Fruit fly (Drosophila melanogaster) whole organism, embryonic: ENCODE measurements around the gene Atx-1.

Experiments
- Atf-2 ChIP-seq: fragments of 200-800 bp; sonication (Bioruptor generic); optimal IDR thresholded peaks from 2 replicates; lab custom pipeline; 2016; ENCODE audit warnings: missing biosample characterization, missing genetic modification characterization
- B-H1 ChIP-seq: fragments of 200-800 bp; sonication (Bioruptor generic); IDR thresholded peaks from 3 replicates; pipeline ENCODE4 v1.3.6; 2022; ENCODE audit warnings: missing biosample characterization, missing genetic modification characterization
- Bgb ChIP-seq: fragments of 200-800 bp; sonication (Bioruptor generic); IDR thresholded peaks from 2 replicates; pipeline ENCODE4 v1.3.6; 2022; ENCODE audit warnings: missing biosample characterization, missing genetic modification characterization; ENCODE audit not compliant: partially characterized antibody
- CG11723 ChIP-seq: fragments of 200-800 bp; sonication (Bioruptor generic); optimal IDR thresholded peaks from 2 replicates; lab custom pipeline; 2017; ENCODE audit warnings: missing biosample characterization, mild to moderate bottlenecking, missing genetic modification characterization
- CG12219 ChIP-seq: fragments of 200-800 bp; sonication (Bioruptor generic); optimal IDR thresholded peaks from 3 replicates; lab custom pipeline; 2018; ENCODE audit warnings: missing biosample characterization, mild to moderate bottlenecking, missing genetic modification characterization
- CG13287 ChIP-seq: fragments of 200-800 bp; sonication (Bioruptor generic); IDR thresholded peaks from 2 replicates; pipeline ENCODE4 v1.3.6; 2022; ENCODE audit warnings: missing biosample characterization, missing genetic modification characterization; ENCODE audit not compliant: partially characterized antibody
- CG1602 ChIP-seq: fragments of 200-800 bp; sonication (Bioruptor generic); optimal IDR thresholded peaks from 3 replicates; lab custom pipeline; 2016; ENCODE audit warnings: missing biosample characterization, missing genetic modification characterization
- CG17359 ChIP-seq: fragments of 200-800 bp; sonication (Bioruptor generic); optimal IDR thresholded peaks from 3 replicates; lab custom pipeline; 2018; ENCODE audit warnings: missing biosample characterization, mild to moderate bottlenecking, missing genetic modification characterization, moderate library complexity
- CG2116 ChIP-seq: fragments of 200-800 bp; sonication (Bioruptor generic); optimal IDR thresholded peaks from 3 replicates; lab custom pipeline; 2018; ENCODE audit warnings: missing biosample characterization, mild to moderate bottlenecking, missing genetic modification characterization
- CG31224 ChIP-seq: fragments of 200-800 bp; sonication (Bioruptor generic); IDR thresholded peaks from 2 replicates; pipeline ENCODE4 v1.3.6; 2022; ENCODE audit warnings: missing biosample characterization, missing genetic modification characterization
- CG31365 ChIP-seq: fragments of 200-800 bp; sonication (Bioruptor generic); optimal IDR thresholded peaks from 2 replicates; lab custom pipeline; 2018; ENCODE audit warnings: missing biosample characterization, mild to moderate bottlenecking, missing genetic modification characterization
- CG4282 ChIP-seq: fragments of 200-800 bp; sonication (Bioruptor generic); optimal IDR thresholded peaks from 2 replicates; lab custom pipeline; 2016; ENCODE audit warnings: missing biosample characterization, missing genetic modification characterization
- CG7745 ChIP-seq: fragments of 200-800 bp; sonication (Bioruptor generic); optimal IDR thresholded peaks from 2 replicates; lab custom pipeline; 2018; ENCODE audit warnings: missing biosample characterization, mild to moderate bottlenecking, missing genetic modification characterization, moderate library complexity
- CG9797 ChIP-seq: fragments of 200-800 bp; sonication (Bioruptor generic); optimal IDR thresholded peaks from 3 replicates; lab custom pipeline; 2018; ENCODE audit warnings: missing biosample characterization, mild to moderate bottlenecking, missing genetic modification characterization
- CHES-1-like ChIP-seq: fragments of 200-800 bp; sonication (Bioruptor generic); optimal IDR thresholded peaks from 2 replicates; lab custom pipeline; 2016; ENCODE audit warnings: missing biosample characterization, missing genetic modification characterization
- D19B ChIP-seq: fragments of 200-800 bp; sonication (Bioruptor generic); optimal IDR thresholded peaks from 2 replicates; lab custom pipeline; 2017; ENCODE audit warnings: missing biosample characterization, mild to moderate bottlenecking, missing genetic modification characterization
- Dref ChIP-seq: fragments of 200-800 bp; sonication (Bioruptor generic); IDR thresholded peaks from 2 replicates; pipeline ENCODE4 v1.3.6; 2022; ENCODE audit warnings: missing biosample characterization, missing genetic modification characterization
- Fer3 ChIP-seq: fragments of 200-800 bp; sonication (Bioruptor generic); optimal IDR thresholded peaks from 2 replicates; lab custom pipeline; 2018; ENCODE audit warnings: missing biosample characterization, mild to moderate bottlenecking, missing genetic modification characterization, moderate library complexity
- Hey ChIP-seq: fragments of 200-800 bp; sonication (Bioruptor generic); optimal IDR thresholded peaks from 3 replicates; lab custom pipeline; 2018; ENCODE audit warnings: missing biosample characterization, mild to moderate bottlenecking, missing genetic modification characterization
- Kr ChIP-seq: fragments of 200-800 bp; sonication (Bioruptor generic); optimal IDR thresholded peaks from 2 replicates; lab custom pipeline; 2017; ENCODE audit warnings: missing biosample characterization, mild to moderate bottlenecking, missing genetic modification characterization
- MBD-R2 ChIP-seq: fragments of 200-800 bp; sonication (Bioruptor generic); IDR thresholded peaks from 2 replicates; pipeline ENCODE4 v1.3.6; 2022; ENCODE audit warnings: missing biosample characterization, missing genetic modification characterization
- MTF-1 ChIP-seq: fragments of 200-800 bp; sonication (Bioruptor generic); optimal IDR thresholded peaks from 2 replicates; lab custom pipeline; 2018; ENCODE audit warnings: missing biosample characterization, mild to moderate bottlenecking, missing genetic modification characterization, borderline replicate concordance
- NC2α ChIP-seq: fragments of 200-800 bp; sonication (Bioruptor generic); optimal IDR thresholded peaks from 2 replicates; lab custom pipeline; 2016; ENCODE audit warnings: missing biosample characterization, missing genetic modification characterization
- Nf-YB ChIP-seq: fragments of 200-800 bp; sonication (Bioruptor generic); optimal IDR thresholded peaks from 3 replicates; lab custom pipeline; 2019; ENCODE audit warnings: missing biosample characterization, mild to moderate bottlenecking, missing genetic modification characterization, moderate library complexity
- NfI ChIP-seq: fragments of 200-800 bp; sonication (Bioruptor generic); optimal IDR thresholded peaks from 3 replicates; lab custom pipeline; 2018; ENCODE audit warnings: missing biosample characterization, mild to moderate bottlenecking, missing genetic modification characterization, moderate library complexity
- Oli ChIP-seq: fragments of 200-800 bp; sonication (Bioruptor generic); optimal IDR thresholded peaks from 2 replicates; lab custom pipeline; 2018; ENCODE audit warnings: missing biosample characterization, mild to moderate bottlenecking, missing genetic modification characterization, moderate library complexity
- Scr ChIP-seq: fragments of 200-800 bp; sonication (Bioruptor generic); IDR thresholded peaks from 2 replicates; pipeline ENCODE4 v1.3.6; 2022; ENCODE audit warnings: missing biosample characterization, missing genetic modification characterization; ENCODE audit not compliant: partially characterized antibody
- Six4 ChIP-seq: fragments of 200-800 bp; sonication (Bioruptor generic); optimal IDR thresholded peaks from 2 replicates; lab custom pipeline; 2016; ENCODE audit warnings: missing biosample characterization, missing genetic modification characterization
- cas ChIP-seq: fragments of 200-800 bp; sonication (Bioruptor generic); IDR thresholded peaks from 2 replicates; pipeline ENCODE4 v1.3.6; 2022; ENCODE audit warnings: missing biosample characterization, missing genetic modification characterization
- cato ChIP-seq: fragments of 200-800 bp; sonication (Bioruptor generic); optimal IDR thresholded peaks from 2 replicates; lab custom pipeline; 2016; ENCODE audit warnings: missing biosample characterization, missing genetic modification characterization, borderline replicate concordance
- dmrt99B ChIP-seq: fragments of 200-800 bp; sonication (Bioruptor generic); optimal IDR thresholded peaks from 2 replicates; lab custom pipeline; 2018; ENCODE audit warnings: missing biosample characterization, mild to moderate bottlenecking, missing genetic modification characterization, moderate library complexity
- ewg ChIP-seq: fragments of 200-800 bp; sonication (Bioruptor generic); optimal IDR thresholded peaks from 3 replicates; lab custom pipeline; 2017; ENCODE audit warnings: mild to moderate bottlenecking, missing biosample characterization, missing genetic modification reagents, missing genetic modification characterization
- hbn ChIP-seq: fragments of 200-800 bp; sonication (Bioruptor generic); IDR thresholded peaks from 2 replicates; pipeline ENCODE4 v1.3.6; 2022; ENCODE audit warnings: missing biosample characterization, missing genetic modification characterization; ENCODE audit not compliant: partially characterized antibody
- insv ChIP-seq, 2 experiments: fragments of 200-800 bp; sonication (Bioruptor generic); optimal IDR thresholded peaks; 3 replicates each; lab custom pipeline; 2016 to 2018; ENCODE audit warnings: missing biosample characterization in 2 of 2, missing genetic modification characterization in 2 of 2
- lab ChIP-seq: fragments of 200-800 bp; sonication (Bioruptor generic); optimal IDR thresholded peaks from 3 replicates; lab custom pipeline; 2017; ENCODE audit warnings: missing biosample characterization, missing genetic modification characterization, mild to moderate bottlenecking, moderate library complexity, missing genetic modification reagents
- lola ChIP-seq, 3 experiments: fragments of >200 bp in 2 of 3; fragments of 200-800 bp in 1 of 3; sonication (Bioruptor generic) in 1 of 3; optimal IDR thresholded peaks; 2 replicates each; lab custom pipeline; 2017 to 2019; ENCODE audit warnings: missing biosample characterization in 3 of 3, missing genetic modification characterization in 3 of 3, mild to moderate bottlenecking in 1 of 3, moderate library complexity in 1 of 3
- lov ChIP-seq, 2 experiments: fragments of 200-800 bp in 1 of 2; fragments of >200 bp in 1 of 2; sonication (Bioruptor generic) in 1 of 2; IDR thresholded peaks in 1 of 2; optimal IDR thresholded peaks in 1 of 2; 2 replicates in 1 of 2; 3 replicates in 1 of 2; pipeline versions ENCODE4 v1.3.6 to Lab custom; 2017 to 2022; ENCODE audit warnings: missing biosample characterization in 1 of 2, missing genetic modification characterization in 1 of 2
- mam ChIP-seq: fragments of 200-800 bp; sonication (Bioruptor generic); optimal IDR thresholded peaks from 3 replicates; lab custom pipeline; 2016; ENCODE audit warnings: missing biosample characterization, missing genetic modification characterization
- ranshi ChIP-seq: fragments of 200-800 bp; sonication (Bioruptor generic); IDR thresholded peaks from 2 replicates; pipeline ENCODE4 v1.3.6; 2022; ENCODE audit warnings: missing biosample characterization, missing genetic modification characterization
- row ChIP-seq: fragments of 200-800 bp; sonication (Bioruptor generic); IDR thresholded peaks from 3 replicates; pipeline ENCODE4 v1.3.6; 2022; ENCODE audit warnings: missing biosample characterization, missing genetic modification characterization
- schlank ChIP-seq: fragments of 200-800 bp; sonication (Bioruptor generic); optimal IDR thresholded peaks from 2 replicates; lab custom pipeline; 2018; ENCODE audit warnings: missing biosample characterization, mild to moderate bottlenecking, missing genetic modification characterization
- slbo ChIP-seq: fragments of 200-800 bp; sonication (Bioruptor generic); IDR thresholded peaks from 2 replicates; pipeline ENCODE4 v1.3.6; 2022; ENCODE audit warnings: missing biosample characterization, missing genetic modification characterization
- so ChIP-seq: fragments of 200-800 bp; sonication (Bioruptor generic); IDR thresholded peaks from 3 replicates; pipeline ENCODE4 v1.3.6; 2022; ENCODE audit warnings: missing biosample characterization, missing genetic modification characterization
- stwl ChIP-seq: fragments of 200-800 bp; sonication (Bioruptor generic); optimal IDR thresholded peaks from 3 replicates; lab custom pipeline; 2018; ENCODE audit warnings: missing biosample characterization, mild to moderate bottlenecking, missing genetic modification characterization, moderate library complexity
- sug ChIP-seq: fragments of 200-800 bp; optimal IDR thresholded peaks from 2 replicates; lab custom pipeline; 2019; ENCODE audit warnings: missing biosample characterization, mild to moderate bottlenecking, missing genetic modification characterization, moderate library complexity
- twi ChIP-seq: fragments of 200-800 bp; optimal IDR thresholded peaks from 2 replicates; lab custom pipeline; 2019; ENCODE audit warnings: missing biosample characterization, mild to moderate bottlenecking, missing genetic modification characterization, moderate library complexity
- wek ChIP-seq: fragments of 200-800 bp; sonication (Bioruptor generic); optimal IDR thresholded peaks from 3 replicates; lab custom pipeline; 2018; ENCODE audit warnings: missing biosample characterization, mild to moderate bottlenecking, missing genetic modification characterization, moderate library complexity

The Atx-1 gene

DNA sequence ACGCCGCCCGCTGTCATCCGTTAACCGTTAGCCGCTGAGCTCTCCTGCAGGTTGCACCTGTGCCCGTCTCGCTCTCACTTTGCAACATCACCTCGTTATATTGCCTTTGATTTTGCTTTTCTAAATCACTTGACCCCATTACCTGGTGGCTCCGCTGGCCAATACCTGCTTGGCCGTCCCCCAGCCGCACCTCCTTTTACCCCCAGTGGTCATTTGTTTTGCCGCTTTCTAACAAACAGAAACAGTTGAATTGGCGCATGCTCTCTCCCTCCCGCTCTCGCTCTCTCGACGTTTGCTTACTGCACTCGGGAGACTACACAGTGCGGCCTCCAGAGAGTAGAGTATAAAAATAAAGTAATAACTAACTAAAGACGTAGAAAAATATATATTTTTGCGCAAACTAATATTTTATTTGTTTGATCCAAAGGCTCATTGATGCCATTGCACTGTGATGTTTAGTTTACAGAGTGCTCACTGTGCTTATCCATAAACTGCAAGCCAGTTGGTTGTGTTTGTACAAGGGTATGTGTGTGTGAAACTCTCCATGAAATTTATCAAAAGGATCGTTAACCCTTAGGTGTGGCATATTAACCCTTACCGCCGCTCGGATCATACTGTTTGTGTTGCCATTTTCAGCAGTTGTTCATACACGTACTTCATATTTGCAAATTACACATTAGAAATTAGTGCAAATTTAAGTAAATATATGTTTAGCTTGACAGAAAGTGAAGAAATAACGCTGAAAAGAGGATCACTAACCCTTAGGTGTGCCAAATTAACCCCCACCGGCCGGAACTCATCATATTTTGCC is 18.3 kb upstream of the Atx-1 start (continued):
- TF ChIP-seq Nf-YB (peak; percentile 36), hbn (GFP tag; lab: Robert Waterston, UW) (no peak), CG7745 (tag; lab: Kevin White, UChicago) (no peak), schlank (no peak), D19B (peak; percentile 49), Bgb (no peak), Oli (tag; lab: Kevin White, UChicago) (peak; percentile 79), CG11723 (GFP tag; lab: Kevin White, UChicago) (no peak), CG1602 (GFP tag; lab: Kevin White, UChicago) (peak; percentile 77), CG17359 (tag; lab: Kevin White, UChicago) (peak; percentile 81), CG2116 (GFP tag; lab: Kevin White, UChicago) (no peak), dmrt99B (no peak), ewg (GFP tag; lab: Kevin White, UChicago) (peak; percentile 80), NC2α (GFP tag; lab: Kevin White, UChicago) (peak; percentile 29), Fer3 (tag; lab: Kevin White, UChicago) (peak; percentile 78), insv (GFP tag; optimal IDR thresholded peaks at IDR 0.05; lab: Kevin White, UChicago) (no peak), Scr (GFP tag; lab: Robert Waterston, UW) (0 out of 2 replicates have a peak, but pooled peaks have one; percentile 8), Six4 (peak; percentile 53), CG31224 (GFP tag; lab: Robert Waterston, UW) (peak; percentile 68; the same call in 1 of the 2 replicates), lov (optimal IDR thresholded peaks at IDR 0.05; lab: Kevin White, UChicago) (no peak), lov (GFP tag; IDR thresholded peaks at IDR 0.05; lab: Robert Waterston, UW) (peak; percentile 87; the same call in 2 of the 3 replicates), MTF-1 (peak; percentile 33), CHES-1-like (GFP tag; lab: Kevin White, UChicago) (peak; percentile 61), wek (GFP tag; lab: Kevin White, UChicago) (peak; percentile 47), cas (GFP tag; lab: Robert Waterston, UW) (peak; percentile 74), CG31365 (tag; lab: Kevin White, UChicago) (peak; percentile 18), CG12219 (GFP tag; lab: Kevin White, UChicago) (peak; percentile 68), Hey (no peak), CG9797 (GFP tag; lab: Kevin White, UChicago) (no peak), twi (tag; lab: Kevin White, UChicago) (peak; percentile 31), B-H1 (peak; percentile 84), so (peak; percentile 84), slbo (GFP tag; lab: Robert Waterston, UW) (peak; percentile 88), Dref (0 out of 2 replicates have a peak, but pooled peaks have one; percentile 16), Atf-2 (GFP tag; lab: Kevin White, UChicago) (peak; percentile 76), cato (GFP tag; lab: Kevin White, UChicago) (peak; percentile 30), lola (GFP tag; optimal IDR thresholded peaks at IDR 0.05; lab: Kevin White, UChicago) (peak in 1 of 3 experiments; percentile 73), stwl (no peak), ranshi (GFP tag; lab: Robert Waterston, UW) (peak; percentile 89), sug (tag; lab: Kevin White, UChicago) (peak; percentile 1), Kr (GFP tag; lab: Kevin White, UChicago) (no peak), CG4282 (GFP tag; lab: Kevin White, UChicago) (peak; percentile 30), row (peak; percentile 91), MBD-R2 (peak; percentile 67; the same call in 1 of the 2 replicates), CG13287 (GFP tag; lab: Robert Waterston, UW) (no peak), mam (GFP tag; lab: Kevin White, UChicago) (peak; percentile 62), NfI (GFP tag; lab: Kevin White, UChicago) (peak; percentile 76), lab (GFP tag; lab: Kevin White, UChicago) (peak; percentile 88)
